2 worm cellular contexts compared by ENCODE assay signal in genomic region chrII:8441519-8441918, ce11.
TF ChIP-seq lines count a peak whose summit lies in the region.

No protein-coding gene starts in this region.

TF ChIP-seq in whole organism, L4 larva, 104 proteins besides CTCF, POLR2A, EP300 and RAD21 (continued from another document):
- TF ChIP-seq pha-4 (GFP tag; IDR thresholded peaks at IDR 0.05; lab: Robert Waterston, UW): peak; percentile 92
- TF ChIP-seq pha-4 (tag; optimal IDR thresholded peaks at IDR 0.05; lab: Kevin White, UChicago): no peak
- no peak for TF ChIP-seq mdl-1 (tag; optimal IDR thresholded peaks at IDR 0.05; lab: Kevin White, UChicago)
- TF ChIP-seq sdz-12 (GFP tag; optimal IDR thresholded peaks at IDR 0.05; lab: Kevin White, UChicago): no peak
- TF ChIP-seq dmd-6 (GFP tag; IDR thresholded peaks at IDR 0.05; lab: Robert Waterston, UW): peak; percentile 20; the same call in 1 of the 2 replicates
- peak; percentile 72 for TF ChIP-seq dmd-9 (GFP tag; IDR thresholded peaks at IDR 0.05; lab: Robert Waterston, UW)
- no peak for TF ChIP-seq nhr-76 (tag; optimal IDR thresholded peaks at IDR 0.05; lab: Kevin White, UChicago)
- TF ChIP-seq rbr-2 (tag; optimal IDR thresholded peaks at IDR 0.05; lab: Kevin White, UChicago): peak; percentile 28
- peak; percentile 46 for TF ChIP-seq nhr-48 (tag; optimal IDR thresholded peaks at IDR 0.05; lab: Kevin White, UChicago)
- 0 out of 2 replicates have a peak, but pooled peaks have one; percentile 48 for TF ChIP-seq Y105C5A.15 (GFP tag; IDR thresholded peaks at IDR 0.05; lab: Robert Waterston, UW)
- peak; percentile 84 for TF ChIP-seq Y48G9A.11 (GFP tag; IDR thresholded peaks at IDR 0.05; lab: Robert Waterston, UW)
- TF ChIP-seq R02D3.7 (tag; optimal IDR thresholded peaks at IDR 0.05; lab: Kevin White, UChicago): peak; percentile 21
- peak; percentile 86 for TF ChIP-seq daf-19 (GFP tag; conservative IDR thresholded peaks at IDR 0.05; lab: Robert Waterston, UW)
- TF ChIP-seq Y75B8A.6 (GFP tag; IDR thresholded peaks at IDR 0.05; lab: Robert Waterston, UW): peak; percentile 82; the same call in 1 of the 2 replicates
- peak; percentile 77 for TF ChIP-seq php-3 (GFP tag; IDR thresholded peaks at IDR 0.05; lab: Robert Waterston, UW)
- TF ChIP-seq nhr-42 (GFP tag; IDR thresholded peaks at IDR 0.05; lab: Robert Waterston, UW): peak; percentile 82; the same call in 1 of the 2 replicates
- TF ChIP-seq dmd-8 (GFP tag; IDR thresholded peaks at IDR 0.05; lab: Robert Waterston, UW): peak; percentile 99
- peak; percentile 87 for TF ChIP-seq aha-1 (tag; lab: Kevin White, UChicago)
- TF ChIP-seq mep-1 (tag; optimal IDR thresholded peaks at IDR 0.05; lab: Kevin White, UChicago): no peak
- TF ChIP-seq nhr-11 (tag; optimal IDR thresholded peaks at IDR 0.05; lab: Kevin White, UChicago): no peak
- TF ChIP-seq fos-1 (tag; optimal IDR thresholded peaks at IDR 0.05; lab: Kevin White, UChicago): no peak
- TF ChIP-seq arid-1 (GFP tag; conservative IDR thresholded peaks at IDR 0.05; lab: Robert Waterston, UW): peak; percentile 96
- TF ChIP-seq ceh-20 (GFP tag; IDR thresholded peaks at IDR 0.05; lab: Robert Waterston, UW): peak; percentile 71; the same call in 1 of the 2 replicates
- peak; percentile 4 for TF ChIP-seq hlh-11 (tag; optimal IDR thresholded peaks at IDR 0.05; lab: Kevin White, UChicago)
- TF ChIP-seq snpc-4 (tag; optimal IDR thresholded peaks at IDR 0.05; lab: Kevin White, UChicago): no peak
- peak; percentile 80 for TF ChIP-seq duxl-1 (tag; optimal IDR thresholded peaks at IDR 0.05; lab: Kevin White, UChicago; ENCODE audit: poor library complexity)
- TF ChIP-seq ZK337.2 (GFP tag; IDR thresholded peaks at IDR 0.05; lab: Robert Waterston, UW): 0 out of 2 replicates have a peak, but pooled peaks have one; percentile 25
- peak; percentile 55 for TF ChIP-seq nhr-102 (tag; optimal IDR thresholded peaks at IDR 0.05; lab: Kevin White, UChicago)
- TF ChIP-seq T20F7.1 (GFP tag; optimal IDR thresholded peaks at IDR 0.05; lab: Kevin White, UChicago): peak; percentile 29
- TF ChIP-seq daf-8 (GFP tag; IDR thresholded peaks at IDR 0.05; lab: Robert Waterston, UW): peak; percentile 72; the same call in 1 of the 2 replicates
- no peak for TF ChIP-seq unc-39 (tag; optimal IDR thresholded peaks at IDR 0.05; lab: Kevin White, UChicago)
- peak; percentile 82 for TF ChIP-seq spr-3 (GFP tag; optimal IDR thresholded peaks at IDR 0.05; lab: Kevin White, UChicago)
- peak; percentile 79 for TF ChIP-seq F10B5.3 (tag; optimal IDR thresholded peaks at IDR 0.05; lab: Kevin White, UChicago)
- TF ChIP-seq egl-27 (tag; optimal IDR thresholded peaks at IDR 0.05; lab: Kevin White, UChicago): no peak
- TF ChIP-seq D1046.2 (GFP tag; IDR thresholded peaks at IDR 0.05; lab: Robert Waterston, UW): peak; percentile 88
- TF ChIP-seq skn-1 (tag; optimal IDR thresholded peaks at IDR 0.05; lab: Kevin White, UChicago): no peak
- TF ChIP-seq pqm-1 (tag; optimal IDR thresholded peaks at IDR 0.05; lab: Kevin White, UChicago): no peak
- no peak for TF ChIP-seq jun-1 (tag; optimal IDR thresholded peaks at IDR 0.05; lab: Kevin White, UChicago)
- TF ChIP-seq ceh-82 (tag; optimal IDR thresholded peaks at IDR 0.05; lab: Kevin White, UChicago): no peak
- peak; percentile 85 for TF ChIP-seq snpc-1.2 (GFP tag; IDR thresholded peaks at IDR 0.05; lab: Robert Waterston, UW)
- no peak for TF ChIP-seq dve-1 (tag; optimal IDR thresholded peaks at IDR 0.05; lab: Kevin White, UChicago; ENCODE audit: insufficient read depth)
- TF ChIP-seq ZK546.5 (tag; optimal IDR thresholded peaks at IDR 0.05; lab: Kevin White, UChicago): no peak
- TF ChIP-seq mxl-3 (GFP tag; optimal IDR thresholded peaks at IDR 0.05; lab: Kevin White, UChicago): peak; percentile 50
- peak; percentile 50 for TF ChIP-seq hmg-1.1 (GFP tag; IDR thresholded peaks at IDR 0.05; lab: Robert Waterston, UW)
- TF ChIP-seq F44E2.7 (GFP tag; IDR thresholded peaks at IDR 0.05; lab: Robert Waterston, UW): peak; percentile 99
- peak; percentile 38 for TF ChIP-seq unc-130 (GFP tag; optimal IDR thresholded peaks at IDR 0.05; lab: Kevin White, UChicago)
- TF ChIP-seq F37D6.2 (tag; optimal IDR thresholded peaks at IDR 0.05; lab: Kevin White, UChicago): no peak
- TF ChIP-seq gei-8 (GFP tag; optimal IDR thresholded peaks at IDR 0.05; lab: Kevin White, UChicago): peak; percentile 78
- TF ChIP-seq ztf-11 (tag; optimal IDR thresholded peaks at IDR 0.05; lab: Kevin White, UChicago): no peak
- peak; percentile 79 for TF ChIP-seq tra-1 (GFP tag; IDR thresholded peaks at IDR 0.05; lab: Robert Waterston, UW)
- TF ChIP-seq lin-38 (GFP tag; IDR thresholded peaks at IDR 0.05; lab: Robert Waterston, UW): peak; percentile 85
- no peak for TF ChIP-seq ceh-62 (tag; optimal IDR thresholded peaks at IDR 0.05; lab: Kevin White, UChicago)
- no peak for TF ChIP-seq set-16 (GFP tag; IDR thresholded peaks at IDR 0.05; lab: Robert Waterston, UW)
- 0 out of 2 replicates have a peak, but pooled peaks have one; percentile 54 for TF ChIP-seq mxl-2 (GFP tag; conservative IDR thresholded peaks at IDR 0.05; lab: Robert Waterston, UW)
- peak; percentile 79; the same call in 1 of the 2 replicates for TF ChIP-seq zfp-3 (GFP tag; conservative IDR thresholded peaks at IDR 0.05; lab: Robert Waterston, UW)
- TF ChIP-seq ctbp-1 (GFP tag; IDR thresholded peaks at IDR 0.05; lab: Robert Waterston, UW): peak; percentile 80
- TF ChIP-seq lin-13 (GFP tag; optimal IDR thresholded peaks at IDR 0.05; lab: Kevin White, UChicago): no peak
- TF ChIP-seq zip-2 (tag; optimal IDR thresholded peaks at IDR 0.05; lab: Kevin White, UChicago): no peak
- TF ChIP-seq F26F4.8 (GFP tag; conservative IDR thresholded peaks at IDR 0.05; lab: Robert Waterston, UW): peak; percentile 99

TF ChIP-seq in whole organism, young adult, 124 proteins besides CTCF, POLR2A, EP300 and RAD21 (continued from another document and continues in another):
- TF ChIP-seq ztf-3 (GFP tag; optimal IDR thresholded peaks at IDR 0.05; lab: Kevin White, UChicago): peak; percentile 6
- TF ChIP-seq Y53G8AR.9 (GFP tag; conservative IDR thresholded peaks at IDR 0.05; lab: Robert Waterston, UW): peak; percentile 93
- peak; percentile 65; the same call in 1 of the 2 replicates for TF ChIP-seq ztf-6 (GFP tag; IDR thresholded peaks at IDR 0.05; lab: Robert Waterston, UW)
- peak; percentile 43 for TF ChIP-seq zim-3 (tag; optimal IDR thresholded peaks at IDR 0.05; lab: Kevin White, UChicago)
- TF ChIP-seq dpff-1 (tag; optimal IDR thresholded peaks at IDR 0.05; lab: Kevin White, UChicago): peak; percentile 87
- 0 out of 2 replicates have a peak, but pooled peaks have one; percentile 37 for TF ChIP-seq K11D2.4 (GFP tag; IDR thresholded peaks at IDR 0.05; lab: Robert Waterston, UW)
- TF ChIP-seq ceh-100 (GFP tag; IDR thresholded peaks at IDR 0.05; lab: Robert Waterston, UW): 0 out of 2 replicates have a peak, but pooled peaks have one; percentile 41
- TF ChIP-seq D2030.7 (GFP tag; IDR thresholded peaks at IDR 0.05; lab: Robert Waterston, UW): no peak
- TF ChIP-seq mcd-1 (GFP tag; IDR thresholded peaks at IDR 0.05; lab: Robert Waterston, UW): peak; percentile 53; the same call in 1 of the 2 replicates
- TF ChIP-seq gei-17 (GFP tag; optimal IDR thresholded peaks at IDR 0.05; lab: Kevin White, UChicago): no peak
- TF ChIP-seq nhr-80 (tag; optimal IDR thresholded peaks at IDR 0.05; lab: Kevin White, UChicago): peak; percentile 14
- peak; percentile 55 for TF ChIP-seq hlh-12 (tag; optimal IDR thresholded peaks at IDR 0.05; lab: Kevin White, UChicago)
- peak; percentile 87 for TF ChIP-seq ceh-79 (tag; optimal IDR thresholded peaks at IDR 0.05; lab: Kevin White, UChicago)
- no peak for TF ChIP-seq F49E8.2 (tag; optimal IDR thresholded peaks at IDR 0.05; lab: Kevin White, UChicago; ENCODE audit: insufficient read depth)
- TF ChIP-seq nhr-90 (tag; optimal IDR thresholded peaks at IDR 0.05; lab: Kevin White, UChicago): peak; percentile 85
- TF ChIP-seq pbrm-1 (GFP tag; IDR thresholded peaks at IDR 0.05; lab: Robert Waterston, UW): peak; percentile 63
- peak; percentile 76 for TF ChIP-seq ceh-40 (GFP tag; IDR thresholded peaks at IDR 0.05; lab: Robert Waterston, UW)
- TF ChIP-seq T26A5.8 (tag; optimal IDR thresholded peaks at IDR 0.05; lab: Kevin White, UChicago): peak; percentile 97
- TF ChIP-seq lsy-27 (tag; optimal IDR thresholded peaks at IDR 0.05; lab: Kevin White, UChicago; ENCODE audit: borderline replicate concordance, insufficient read depth): no peak
- peak; percentile 98 for TF ChIP-seq lin-26 (GFP tag; IDR thresholded peaks at IDR 0.05; lab: Robert Waterston, UW)
- no peak for TF ChIP-seq ama-1 (optimal IDR thresholded peaks at IDR 0.05; lab: Kevin White, UChicago)
- TF ChIP-seq ama-1 (GFP tag; optimal IDR thresholded peaks at IDR 0.05; lab: Kevin White, UChicago): peak; percentile 87 to 91
- peak; percentile 61 for TF ChIP-seq nfyb-1 (GFP tag; IDR thresholded peaks at IDR 0.05; lab: Robert Waterston, UW)
- no peak for TF ChIP-seq efl-1 (GFP tag; optimal IDR thresholded peaks at IDR 0.05; lab: Kevin White, UChicago)
- TF ChIP-seq Y95B8A.8 (GFP tag; IDR thresholded peaks at IDR 0.05; lab: Robert Waterston, UW): no peak
- TF ChIP-seq snpc-1.3 (tag; optimal IDR thresholded peaks at IDR 0.05; lab: Kevin White, UChicago; ENCODE audit: insufficient read depth): peak; percentile 88
- no peak for TF ChIP-seq zfh-2 (GFP tag; conservative IDR thresholded peaks at IDR 0.05; lab: Robert Waterston, UW)
- peak; percentile 73 for TF ChIP-seq madf-6 (GFP tag; IDR thresholded peaks at IDR 0.05; lab: Robert Waterston, UW)
- TF ChIP-seq F33H1.4 (GFP tag; IDR thresholded peaks at IDR 0.05; lab: Robert Waterston, UW): peak; percentile 49
- peak; percentile 84 for TF ChIP-seq egl-44 (GFP tag; IDR thresholded peaks at IDR 0.05; lab: Robert Waterston, UW)
- TF ChIP-seq F39B2.1 (GFP tag; IDR thresholded peaks at IDR 0.05; lab: Robert Waterston, UW): peak; percentile 23; the same call in 1 of the 2 replicates
- TF ChIP-seq F37B4.10 (GFP tag; IDR thresholded peaks at IDR 0.05; lab: Robert Waterston, UW): 0 out of 2 replicates have a peak, but pooled peaks have one; percentile 75
- TF ChIP-seq lin-35 (GFP tag; optimal IDR thresholded peaks at IDR 0.05; lab: Kevin White, UChicago): peak in 1 of 3 experiments; percentile 56
- no peak for TF ChIP-seq ztf-26 (tag; optimal IDR thresholded peaks at IDR 0.05; lab: Kevin White, UChicago)
- TF ChIP-seq snpc-4 (GFP tag; optimal IDR thresholded peaks at IDR 0.05; lab: Kevin White, UChicago): peak; percentile 59
- peak in 2 of 4 experiments; percentile 26 to 60 for TF ChIP-seq snpc-4 (tag; optimal IDR thresholded peaks at IDR 0.05; lab: Kevin White, UChicago)
- peak; percentile 15 for TF ChIP-seq F55B11.4 (tag; optimal IDR thresholded peaks at IDR 0.05; lab: Kevin White, UChicago; ENCODE audit: borderline replicate concordance, insufficient read depth)
- peak; percentile 26 for TF ChIP-seq unc-130 (GFP tag; optimal IDR thresholded peaks at IDR 0.05; lab: Kevin White, UChicago)
- TF ChIP-seq somi-1 (GFP tag; optimal IDR thresholded peaks at IDR 0.05; lab: Kevin White, UChicago): peak; percentile 46
- no peak for TF ChIP-seq ceh-91 (GFP tag; IDR thresholded peaks at IDR 0.05; lab: Robert Waterston, UW)
- 0 out of 2 replicates have a peak, but pooled peaks have one; percentile 65 for TF ChIP-seq hmg-20 (GFP tag; IDR thresholded peaks at IDR 0.05; lab: Robert Waterston, UW)
- TF ChIP-seq repo-1 (tag; optimal IDR thresholded peaks at IDR 0.05; lab: Kevin White, UChicago): peak; percentile 84
- TF ChIP-seq ztf-18 (tag; optimal IDR thresholded peaks at IDR 0.05; lab: Kevin White, UChicago): peak; percentile 76
- peak; percentile 98 for TF ChIP-seq ceh-58 (GFP tag; IDR thresholded peaks at IDR 0.05; lab: Robert Waterston, UW)
- TF ChIP-seq ZK185.1 (tag; optimal IDR thresholded peaks at IDR 0.05; lab: Kevin White, UChicago; ENCODE audit: poor library complexity, severe bottlenecking): peak; percentile 66
- TF ChIP-seq let-526 (GFP tag; IDR thresholded peaks at IDR 0.05; lab: Robert Waterston, UW): 0 out of 2 replicates have a peak, but pooled peaks have one; percentile 43
- peak; percentile 73 for TF ChIP-seq hmg-1.2 (GFP tag; IDR thresholded peaks at IDR 0.05; lab: Robert Waterston, UW)
- TF ChIP-seq B0261.1 (tag; optimal IDR thresholded peaks at IDR 0.05; lab: Kevin White, UChicago): peak; percentile 75
- TF ChIP-seq atf-7 (tag; optimal IDR thresholded peaks at IDR 0.05; lab: Kevin White, UChicago): peak; percentile 61
- TF ChIP-seq C06A6.2 (GFP tag; conservative IDR thresholded peaks at IDR 0.05; lab: Robert Waterston, UW): 0 out of 2 replicates have a peak, but pooled peaks have one; percentile 42
- TF ChIP-seq Y56A3A.18 (GFP tag; IDR thresholded peaks at IDR 0.05; lab: Robert Waterston, UW): peak; percentile 59; the same call in 1 of the 2 replicates
- peak; percentile 81 for TF ChIP-seq hsf-1 (GFP tag; IDR thresholded peaks at IDR 0.05; lab: Robert Waterston, UW)
- TF ChIP-seq sea-2 (GFP tag; IDR thresholded peaks at IDR 0.05; lab: Robert Waterston, UW): 0 out of 2 replicates have a peak, but pooled peaks have one; percentile 29
- TF ChIP-seq tbx-9 (tag; optimal IDR thresholded peaks at IDR 0.05; lab: Kevin White, UChicago; ENCODE audit: borderline replicate concordance): peak; percentile 95
- TF ChIP-seq egl-18 (GFP tag; IDR thresholded peaks at IDR 0.05; lab: Robert Waterston, UW): 0 out of 2 replicates have a peak, but pooled peaks have one; percentile 61
- peak; percentile 65 for TF ChIP-seq attf-5 (GFP tag; optimal IDR thresholded peaks at IDR 0.05; lab: Kevin White, UChicago)
- peak; percentile 41 for TF ChIP-seq tlf-1 (GFP tag; optimal IDR thresholded peaks at IDR 0.05; lab: Kevin White, UChicago)
- TF ChIP-seq hrde-1 (tag; optimal IDR thresholded peaks at IDR 0.05; lab: Kevin White, UChicago; ENCODE audit: borderline replicate concordance): peak; percentile 89
- TF ChIP-seq cebp-2 (GFP tag; IDR thresholded peaks at IDR 0.05; lab: Robert Waterston, UW): 0 out of 2 replicates have a peak, but pooled peaks have one; percentile 84
- TF ChIP-seq F52B5.7 (tag; optimal IDR thresholded peaks at IDR 0.05; lab: Kevin White, UChicago): peak; percentile 93
- TF ChIP-seq unc-62 (GFP tag; optimal IDR thresholded peaks at IDR 0.05; lab: Kevin White, UChicago): no peak
- peak; percentile 83 for TF ChIP-seq F57A8.1 (GFP tag; optimal IDR thresholded peaks at IDR 0.05; lab: Kevin White, UChicago)
- peak; percentile 97 for TF ChIP-seq die-1 (tag; optimal IDR thresholded peaks at IDR 0.05; lab: Kevin White, UChicago)
- peak; percentile 44 for TF ChIP-seq lsl-1 (GFP tag; optimal IDR thresholded peaks at IDR 0.05; lab: Kevin White, UChicago)
- peak; percentile 34 for TF ChIP-seq ceh-27 (GFP tag; optimal IDR thresholded peaks at IDR 0.05; lab: Kevin White, UChicago)
- TF ChIP-seq dpl-1 (GFP tag; optimal IDR thresholded peaks at IDR 0.05; lab: Kevin White, UChicago): no peak
- no peak for TF ChIP-seq aptf-2 (GFP tag; conservative IDR thresholded peaks at IDR 0.05; lab: Robert Waterston, UW)
- TF ChIP-seq K12H6.12 (tag; optimal IDR thresholded peaks at IDR 0.05; lab: Kevin White, UChicago): no peak
- TF ChIP-seq mxl-1 (tag; optimal IDR thresholded peaks at IDR 0.05; lab: Kevin White, UChicago): peak; percentile 86
- TF ChIP-seq egrh-3 (GFP tag; IDR thresholded peaks at IDR 0.05; lab: Robert Waterston, UW): no peak
- TF ChIP-seq madf-3 (GFP tag; IDR thresholded peaks at IDR 0.05; lab: Robert Waterston, UW): 0 out of 2 replicates have a peak, but pooled peaks have one; percentile 74
- TF ChIP-seq mes-4 (tag; optimal IDR thresholded peaks at IDR 0.05; lab: Kevin White, UChicago): peak; percentile 88
- TF ChIP-seq tbp1 (GFP tag; optimal IDR thresholded peaks at IDR 0.05; lab: Kevin White, UChicago): peak; percentile 94
- TF ChIP-seq lin-40 (tag; optimal IDR thresholded peaks at IDR 0.05; lab: Kevin White, UChicago): no peak
- TF ChIP-seq T07F8.4 (tag; optimal IDR thresholded peaks at IDR 0.05; lab: Kevin White, UChicago): peak; percentile 68
